Worm (Caenorhabditis elegans): ENCODE results near the gene dyf-6.

DNA sequence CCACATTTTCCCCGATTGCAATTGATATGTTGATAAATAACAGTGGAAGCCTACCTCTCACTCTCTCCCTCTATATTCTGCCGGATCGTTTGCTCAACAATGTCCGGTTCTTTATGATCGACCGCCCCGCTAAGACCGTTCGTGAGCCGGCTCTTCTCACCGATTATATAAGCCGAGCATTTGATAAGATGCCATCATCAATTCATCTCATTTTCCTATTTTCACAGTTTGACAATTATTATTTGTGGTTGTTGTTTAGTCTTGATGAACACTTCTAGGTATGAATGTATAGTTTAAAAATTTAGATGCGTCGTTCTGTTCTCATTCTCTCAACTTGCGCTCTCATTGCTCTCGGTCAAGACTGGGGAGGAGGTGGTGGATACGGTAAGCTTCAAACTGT, 50.2 kb downstream of the dyf-6 start, which contains the start of gene idpa-3:
- TF ChIP-seq lsy-2 (tag; optimal IDR thresholded peaks at IDR 0.05) = no peak
- no peak for TF ChIP-seq ztf-11 (tag; optimal IDR thresholded peaks at IDR 0.05)
- TF ChIP-seq nhr-76 (tag; optimal IDR thresholded peaks at IDR 0.05) = no peak
- no peak for TF ChIP-seq M03D4.4 (tag; optimal IDR thresholded peaks at IDR 0.05)
- no peak for TF ChIP-seq cnd-1 (tag; optimal IDR thresholded peaks at IDR 0.05)
- no peak for TF ChIP-seq tbx-8 (GFP tag; optimal IDR thresholded peaks at IDR 0.05)
- TF ChIP-seq nhr-237 (tag; optimal IDR thresholded peaks at IDR 0.05) = no peak
- no peak for TF ChIP-seq blmp-1 (tag; optimal IDR thresholded peaks at IDR 0.05)
- TF ChIP-seq nhr-2 (tag; optimal IDR thresholded peaks at IDR 0.05) = no peak
- no peak for TF ChIP-seq pha-4 (tag; optimal IDR thresholded peaks at IDR 0.05)
- TF ChIP-seq mep-1 (tag; optimal IDR thresholded peaks at IDR 0.05) = no peak
- no peak for TF ChIP-seq snpc-4 (tag; optimal IDR thresholded peaks at IDR 0.05)
- no peak for TF ChIP-seq nhr-12 (tag; optimal IDR thresholded peaks at IDR 0.05)
- no peak for TF ChIP-seq ces-1 (GFP tag; optimal IDR thresholded peaks at IDR 0.05)

Measured in whole organism, mixed stage, embryonic.